Fruit fly (Drosophila melanogaster) whole organism, prepupa: ENCODE measurements around the gene Ir94b.

Experiments used
- CG10631 ChIP-seq: fragments of 200-800 bp; sonication (Bioruptor generic); optimal IDR thresholded peaks from 2 replicates; lab custom pipeline; 2016; ENCODE audit warnings: missing biosample characterization, missing genetic modification characterization
- CG10669 ChIP-seq: fragments of 200-800 bp; sonication (Bioruptor generic); optimal IDR thresholded peaks from 3 replicates; lab custom pipeline; 2018; ENCODE audit warnings: missing biosample characterization, mild to moderate bottlenecking, missing genetic modification characterization, moderate library complexity
- CG11294 ChIP-seq: fragments of 200-800 bp; sonication (Bioruptor generic); IDR thresholded peaks from 2 replicates; pipeline ENCODE4 v1.3.6; 2022; ENCODE audit warnings: missing biosample characterization, missing genetic modification characterization
- CG11762 ChIP-seq: fragments of 200-800 bp; sonication (Bioruptor generic); optimal IDR thresholded peaks from 3 replicates; lab custom pipeline; 2016; ENCODE audit warnings: missing biosample characterization, missing genetic modification characterization; ENCODE audit not compliant: insufficient read depth
- CG15336 ChIP-seq: fragments of 200-800 bp; sonication (Bioruptor generic); IDR thresholded peaks from 2 replicates; pipeline ENCODE4 v1.3.6; 2022; ENCODE audit warnings: missing biosample characterization, missing genetic modification characterization
- CG1621 ChIP-seq: fragments of 200-800 bp; sonication (Bioruptor generic); optimal IDR thresholded peaks from 3 replicates; lab custom pipeline; 2018; ENCODE audit warnings: missing biosample characterization, mild to moderate bottlenecking, missing genetic modification characterization
- CG16779 ChIP-seq: fragments of 200-800 bp; sonication (Bioruptor generic); optimal IDR thresholded peaks from 3 replicates; lab custom pipeline; 2017; ENCODE audit warnings: missing biosample characterization, mild to moderate bottlenecking, missing genetic modification characterization
- CG3032 ChIP-seq: fragments of 200-800 bp; optimal IDR thresholded peaks from 2 replicates; lab custom pipeline; 2019; ENCODE audit warnings: missing biosample characterization, mild to moderate bottlenecking, missing genetic modification characterization, moderate library complexity
- CG31627 ChIP-seq: fragments of 200-800 bp; sonication (Bioruptor generic); optimal IDR thresholded peaks from 3 replicates; lab custom pipeline; 2016; ENCODE audit warnings: missing biosample characterization, missing genetic modification characterization
- CG34406 ChIP-seq: fragments of 200-800 bp; sonication (Bioruptor generic); optimal IDR thresholded peaks from 3 replicates; lab custom pipeline; 2016; ENCODE audit warnings: missing biosample characterization, missing genetic modification characterization
- CG3919 ChIP-seq: fragments of 200-800 bp; sonication (Bioruptor generic); optimal IDR thresholded peaks from 3 replicates; lab custom pipeline; 2016; ENCODE audit warnings: missing biosample characterization, missing genetic modification characterization
- CG6276 ChIP-seq: fragments of 200-800 bp; sonication (Bioruptor generic); optimal IDR thresholded peaks from 2 replicates; lab custom pipeline; 2017; ENCODE audit warnings: missing biosample characterization, mild to moderate bottlenecking, missing genetic modification characterization
- CG6792 ChIP-seq: fragments of 200-800 bp; sonication (Bioruptor generic); optimal IDR thresholded peaks from 3 replicates; lab custom pipeline; 2016; ENCODE audit warnings: missing biosample characterization, missing genetic modification characterization
- CG6808 ChIP-seq: fragments of 200-800 bp; sonication (Bioruptor generic); optimal IDR thresholded peaks from 3 replicates; lab custom pipeline; 2017; ENCODE audit warnings: missing biosample characterization, missing genetic modification characterization, mild to moderate bottlenecking, moderate library complexity, missing genetic modification reagents
- CG6854 ChIP-seq: fragments of 200-800 bp; sonication (Bioruptor generic); optimal IDR thresholded peaks from 2 replicates; lab custom pipeline; 2017; ENCODE audit warnings: missing biosample characterization, mild to moderate bottlenecking, missing genetic modification characterization
- CG7368 ChIP-seq: fragments of 200-800 bp; sonication (Bioruptor generic); optimal IDR thresholded peaks from 3 replicates; lab custom pipeline; 2016; ENCODE audit warnings: missing biosample characterization, missing genetic modification characterization
- CG8119 ChIP-seq: fragments of 200-800 bp; sonication (Bioruptor generic); IDR thresholded peaks from 3 replicates; pipeline ENCODE4 v1.3.6; 2022; ENCODE audit warnings: missing biosample characterization, missing genetic modification characterization
- CG8632 ChIP-seq: fragments of 200-800 bp; sonication (Bioruptor generic); optimal IDR thresholded peaks from 3 replicates; lab custom pipeline; 2016; ENCODE audit warnings: missing biosample characterization, missing genetic modification characterization
- CG9139 ChIP-seq: fragments of 200-800 bp; sonication (Bioruptor generic); optimal IDR thresholded peaks from 3 replicates; lab custom pipeline; 2017; ENCODE audit warnings: missing biosample characterization, mild to moderate bottlenecking, missing genetic modification characterization
- Eip75B ChIP-seq: fragments of 200-800 bp; sonication (Bioruptor generic); optimal IDR thresholded peaks from 3 replicates; lab custom pipeline; 2016; ENCODE audit warnings: missing biosample characterization, missing genetic modification characterization
- Eip78C ChIP-seq: fragments of 200-800 bp; sonication (Bioruptor generic); peaks from one replicate; lab custom pipeline; 2016; ENCODE audit warnings: missing biosample characterization, missing genetic modification characterization
- Eip93F ChIP-seq: fragments of 200-800 bp; sonication (Bioruptor generic); optimal IDR thresholded peaks from 2 replicates; lab custom pipeline; 2016; ENCODE audit warnings: missing biosample characterization, mild to moderate bottlenecking, missing genetic modification characterization
- Ets21C ChIP-seq: fragments of 200-800 bp; sonication (Bioruptor generic); optimal IDR thresholded peaks from 3 replicates; lab custom pipeline; 2016; ENCODE audit warnings: missing biosample characterization, missing genetic modification characterization
- Ets96B ChIP-seq: fragments of 200-800 bp; optimal IDR thresholded peaks from 2 replicates; lab custom pipeline; 2019; ENCODE audit warnings: missing biosample characterization, mild to moderate bottlenecking, missing genetic modification characterization, moderate library complexity
- Hr38 ChIP-seq: sonication (Bioruptor generic); optimal IDR thresholded peaks from 2 replicates; lab custom pipeline; 2016; ENCODE audit warnings: missing biosample characterization, missing genetic modification characterization
- Hr39 ChIP-seq: fragments of 200-800 bp; sonication (Bioruptor generic); optimal IDR thresholded peaks from 2 replicates; lab custom pipeline; 2016; ENCODE audit warnings: missing biosample characterization, missing genetic modification characterization
- Hr4 ChIP-seq: fragments of 200-800 bp; sonication (Bioruptor generic); optimal IDR thresholded peaks from 3 replicates; lab custom pipeline; 2016; ENCODE audit warnings: missing biosample characterization, missing genetic modification characterization
- Lpt ChIP-seq: fragments of 200-800 bp; sonication (Bioruptor generic); optimal IDR thresholded peaks from 3 replicates; lab custom pipeline; 2016; ENCODE audit warnings: missing biosample characterization, missing genetic modification characterization
- Met ChIP-seq: fragments of 200-800 bp; sonication (Bioruptor generic); optimal IDR thresholded peaks from 3 replicates; lab custom pipeline; 2016; ENCODE audit warnings: missing biosample characterization, missing genetic modification characterization
- Smox ChIP-seq: fragments of 200-800 bp; sonication (Bioruptor generic); optimal IDR thresholded peaks from 3 replicates; lab custom pipeline; 2016; ENCODE audit warnings: missing biosample characterization, missing genetic modification characterization
- Sox102F ChIP-seq: fragments of 200-800 bp; sonication (Bioruptor generic); optimal IDR thresholded peaks from 2 replicates; lab custom pipeline; 2016; ENCODE audit warnings: missing biosample characterization, mild to moderate bottlenecking, missing genetic modification characterization
- Sox14 ChIP-seq: fragments of 200-800 bp; sonication (Bioruptor generic); optimal IDR thresholded peaks from 3 replicates; lab custom pipeline; 2016; ENCODE audit warnings: missing biosample characterization, missing genetic modification characterization
- Sox15 ChIP-seq: fragments of 200-800 bp; sonication (Bioruptor generic); optimal IDR thresholded peaks from 3 replicates; lab custom pipeline; 2016; ENCODE audit warnings: missing biosample characterization, missing genetic modification characterization
- achi ChIP-seq: fragments of 200-800 bp; sonication (Bioruptor generic); optimal IDR thresholded peaks from 3 replicates; lab custom pipeline; 2016; ENCODE audit warnings: missing biosample characterization, missing genetic modification characterization
- acj6 ChIP-seq: fragments of 200-800 bp; sonication (Bioruptor generic); optimal IDR thresholded peaks from 3 replicates; lab custom pipeline; 2016; ENCODE audit warnings: missing biosample characterization, missing genetic modification characterization
- cyc ChIP-seq: fragments of 200-800 bp; sonication (Bioruptor generic); optimal IDR thresholded peaks from 3 replicates; lab custom pipeline; 2016; ENCODE audit warnings: missing biosample characterization, missing genetic modification characterization
- dac ChIP-seq: fragments of 200-800 bp; sonication (Bioruptor generic); optimal IDR thresholded peaks from 2 replicates; lab custom pipeline; 2017; ENCODE audit warnings: missing biosample characterization, mild to moderate bottlenecking, missing genetic modification characterization
- dsx ChIP-seq: fragments of 200-800 bp; optimal IDR thresholded peaks from 3 replicates; lab custom pipeline; 2019; ENCODE audit warnings: missing biosample characterization, mild to moderate bottlenecking, missing genetic modification characterization, moderate library complexity; ENCODE audit not compliant: poor library complexity, severe bottlenecking
- eg ChIP-seq: fragments of 200-800 bp; sonication (Bioruptor generic); IDR thresholded peaks from 3 replicates; pipeline ENCODE4 v1.3.6; 2022; ENCODE audit warnings: missing biosample characterization, missing genetic modification characterization
- esn ChIP-seq: fragments of 200-800 bp; sonication (Bioruptor generic); optimal IDR thresholded peaks from 2 replicates; lab custom pipeline; 2016; ENCODE audit warnings: missing biosample characterization, mild to moderate bottlenecking, missing genetic modification characterization, moderate library complexity
- fd59A ChIP-seq: fragments of 200-800 bp; sonication (Bioruptor generic); optimal IDR thresholded peaks from 2 replicates; lab custom pipeline; 2017; ENCODE audit warnings: missing biosample characterization, mild to moderate bottlenecking, missing genetic modification characterization, missing genetic modification reagents
- fd85E ChIP-seq: fragments of 200-800 bp; sonication (Bioruptor generic); optimal IDR thresholded peaks from 3 replicates; lab custom pipeline; 2016; ENCODE audit warnings: missing biosample characterization, missing genetic modification characterization
- fkh ChIP-seq: fragments of 200-800 bp; sonication (Bioruptor generic); optimal IDR thresholded peaks from 3 replicates; lab custom pipeline; 2017; ENCODE audit warnings: missing biosample characterization, mild to moderate bottlenecking, missing genetic modification characterization, moderate library complexity
- lz ChIP-seq: fragments of 200-800 bp; sonication (Bioruptor generic); optimal IDR thresholded peaks from 3 replicates; lab custom pipeline; 2016; ENCODE audit warnings: missing biosample characterization, missing genetic modification characterization
- net ChIP-seq: fragments of 200-800 bp; sonication (Bioruptor generic); optimal IDR thresholded peaks from 3 replicates; lab custom pipeline; 2016; ENCODE audit warnings: missing biosample characterization, missing genetic modification characterization
- pdm3 ChIP-seq: fragments of 200-800 bp; sonication (Bioruptor generic); optimal IDR thresholded peaks from 3 replicates; lab custom pipeline; 2016; ENCODE audit warnings: missing biosample characterization, missing genetic modification characterization
- salr ChIP-seq, 2 experiments: fragments of 200-800 bp; sonication (Bioruptor generic); optimal IDR thresholded peaks; 3 replicates each; lab custom pipeline; 2016 to 2018; ENCODE audit warnings: missing biosample characterization in 2 of 2, missing genetic modification characterization in 2 of 2, mild to moderate bottlenecking in 1 of 2
- svp ChIP-seq: fragments of 200-800 bp; sonication (Bioruptor generic); peaks from one replicate; lab custom pipeline; 2016; ENCODE audit warnings: missing biosample characterization, missing genetic modification characterization
- topi ChIP-seq: fragments of 200-800 bp; sonication (Bioruptor generic); optimal IDR thresholded peaks from 3 replicates; lab custom pipeline; 2016; ENCODE audit warnings: missing biosample characterization, missing genetic modification characterization
- vri ChIP-seq: fragments of 200-800 bp; sonication (Bioruptor generic); optimal IDR thresholded peaks from 3 replicates; lab custom pipeline; 2016; ENCODE audit warnings: missing biosample characterization, mild to moderate bottlenecking, missing genetic modification characterization

Gene Ir94b

DNA sequence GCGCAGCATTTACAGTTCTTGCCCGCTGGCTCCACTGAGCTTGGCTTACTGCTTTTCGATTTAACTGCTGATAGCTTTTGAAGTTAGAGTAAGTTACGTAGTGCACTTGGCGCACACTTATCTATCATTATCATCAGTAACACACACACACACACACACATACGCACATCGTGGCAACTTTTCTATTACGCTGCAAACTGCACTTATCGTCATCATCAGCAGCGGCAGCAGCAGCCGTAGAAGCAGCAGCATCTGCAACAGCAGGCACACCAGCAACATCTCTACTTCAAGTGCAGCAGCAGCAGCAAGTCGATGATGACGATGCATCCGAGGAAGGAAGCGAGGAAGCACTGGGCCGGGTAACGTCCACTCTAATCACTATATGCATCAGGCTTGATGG, 41.6 kb upstream of the Ir94b start:
- TF ChIP-seq esn (no peak), CG15336 (no peak), CG6792 (GFP tag; lab: Kevin White, UChicago) (no peak), Hr4 (GFP tag; lab: Kevin White, UChicago) (no peak), CG31627 (GFP tag; lab: Kevin White, UChicago) (no peak), net (GFP tag; lab: Kevin White, UChicago) (no peak), salr (GFP tag; optimal IDR thresholded peaks at IDR 0.05; lab: Kevin White, UChicago) (no peak)

DNA sequence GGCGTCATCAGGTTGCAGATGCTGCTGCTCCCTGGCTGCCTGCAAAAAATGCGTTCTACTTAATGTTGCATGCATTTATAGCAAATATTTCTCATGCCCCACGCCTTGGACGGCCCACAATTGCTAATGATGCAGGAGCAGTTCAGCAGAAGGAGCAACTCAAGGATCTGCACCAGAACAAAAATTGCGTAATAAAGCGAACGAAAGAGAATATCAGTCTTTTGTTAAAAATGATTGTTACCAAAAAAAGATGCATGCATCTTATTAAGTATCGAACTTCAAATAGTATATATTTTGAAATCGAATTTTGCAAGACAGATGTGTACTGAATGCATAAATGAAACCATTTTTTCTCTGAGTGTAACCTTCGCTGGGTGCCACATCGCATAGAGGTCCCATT, 41.2 kb upstream of the Ir94b start:
- TF ChIP-seq fd85E (GFP tag; lab: Kevin White, UChicago), result no peak
- TF ChIP-seq topi (GFP tag; lab: Kevin White, UChicago), result peak; percentile 1
- peak; percentile 54; the same call in 2 of the 3 replicates for TF ChIP-seq CG8119
- TF ChIP-seq Ets96B, result peak; percentile 56
- 0 out of 2 replicates have a peak, but pooled peaks have one; percentile 38 for TF ChIP-seq CG15336
- TF ChIP-seq CG10669 (GFP tag; lab: Kevin White, UChicago), result peak; percentile 36
- TF ChIP-seq achi (GFP tag; lab: Kevin White, UChicago), result peak; percentile 35
- no peak for TF ChIP-seq Eip93F (GFP tag; lab: Kevin White, UChicago)
- TF ChIP-seq CG6276, result peak; percentile 13
- no peak for TF ChIP-seq Sox15
- TF ChIP-seq Eip75B (GFP tag; lab: Kevin White, UChicago), result peak; percentile 68
- TF ChIP-seq CG6854 (GFP tag; lab: Kevin White, UChicago), result no peak
- peak; percentile 26 for TF ChIP-seq CG6808
- no peak for TF ChIP-seq Met (GFP tag; lab: Kevin White, UChicago)
- TF ChIP-seq CG11294, result no peak
- TF ChIP-seq dac (GFP tag; lab: Kevin White, UChicago), result no peak
- TF ChIP-seq eg (GFP tag; lab: Robert Waterston, UW), result 0 out of 3 replicates have a peak, but pooled peaks have one; percentile 12
- no peak for TF ChIP-seq CG1621
- TF ChIP-seq CG9139, result no peak
- TF ChIP-seq esn, result no peak
- TF ChIP-seq fkh (GFP tag; lab: Kevin White, UChicago), result no peak
- TF ChIP-seq Eip78C (GFP tag; lab: Kevin White, UChicago), result peak; percentile 86
- TF ChIP-seq CG3032 (tag; lab: Kevin White, UChicago), result peak; percentile 46
- TF ChIP-seq net (GFP tag; lab: Kevin White, UChicago), result no peak
- no peak for TF ChIP-seq Ets21C (GFP tag; lab: Kevin White, UChicago)
- TF ChIP-seq Smox (GFP tag; lab: Kevin White, UChicago), result no peak
- peak; percentile 4 for TF ChIP-seq Lpt
- no peak for TF ChIP-seq CG31627 (GFP tag; lab: Kevin White, UChicago)
- no peak for TF ChIP-seq lz (GFP tag; lab: Kevin White, UChicago)
- peak; percentile 52 for TF ChIP-seq CG3919 (GFP tag; lab: Kevin White, UChicago)
- TF ChIP-seq CG7368 (GFP tag; lab: Kevin White, UChicago), result no peak
- peak; percentile 30 for TF ChIP-seq pdm3 (GFP tag; lab: Kevin White, UChicago)
- TF ChIP-seq Sox14, result peak; percentile 47
- peak; percentile 35 for TF ChIP-seq acj6 (GFP tag; lab: Kevin White, UChicago)
- peak; percentile 59 for TF ChIP-seq CG10631 (GFP tag; lab: Kevin White, UChicago)
- TF ChIP-seq Hr39 (GFP tag; lab: Kevin White, UChicago), result no peak
- TF ChIP-seq CG11762 (GFP tag; lab: Kevin White, UChicago), result peak; percentile 5
- TF ChIP-seq CG34406 (GFP tag; lab: Kevin White, UChicago), result no peak
- TF ChIP-seq Sox102F (GFP tag; lab: Kevin White, UChicago), result no peak
- TF ChIP-seq dsx (GFP tag; lab: Kevin White, UChicago), result peak; percentile 63
- TF ChIP-seq cyc (GFP tag; lab: Kevin White, UChicago), result no peak
- TF ChIP-seq fd59A (GFP tag; lab: Kevin White, UChicago), result peak; percentile 26
- TF ChIP-seq svp, result peak; percentile 43
- TF ChIP-seq Hr38, result no peak
- TF ChIP-seq vri, result no peak
- TF ChIP-seq CG8632 (GFP tag; lab: Kevin White, UChicago), result no peak
- peak; percentile 34 for TF ChIP-seq CG16779 (tag; lab: Kevin White, UChicago)
